Worm (Caenorhabditis elegans): ENCODE results near the gene K07E3.9.

K07E3.9 gene

DNA sequence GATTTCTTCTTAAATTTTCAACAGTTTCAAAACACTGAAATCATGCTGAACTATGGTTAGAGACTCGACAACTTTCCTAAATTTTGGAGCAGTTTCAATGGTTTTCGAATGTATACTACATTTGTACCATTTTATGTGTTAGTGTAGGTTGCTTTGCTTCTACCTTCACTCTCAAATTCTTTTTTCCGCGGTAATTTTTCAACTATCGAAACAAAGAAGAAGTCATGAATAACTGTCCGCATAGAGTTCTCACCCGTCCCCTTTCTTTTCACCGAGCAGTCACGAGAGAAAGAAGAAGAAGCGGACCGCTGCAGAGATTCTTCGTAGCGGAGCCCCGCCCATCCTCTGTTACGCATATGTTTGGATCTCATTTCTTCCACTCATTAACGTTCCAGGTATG lies 8.1 kb downstream of the K07E3.9 start, which contains the start of gene hlh-8:
Gene hlh-8, plus strand, starts transcription at position 301 of the 400 bp plus-strand sequence.
- TF ChIP-seq mab-5 (tag; optimal IDR thresholded peaks at IDR 0.05) (no peak), ces-1 (GFP tag; optimal IDR thresholded peaks at IDR 0.05) (no peak), zip-8 (tag; optimal IDR thresholded peaks at IDR 0.05) (no peak), unc-39 (tag; optimal IDR thresholded peaks at IDR 0.05) (no peak), cnd-1 (tag; optimal IDR thresholded peaks at IDR 0.05) (no peak), nhr-2 (tag; optimal IDR thresholded peaks at IDR 0.05) (no peak), ztf-11 (tag; optimal IDR thresholded peaks at IDR 0.05) (no peak), pha-4 (tag; optimal IDR thresholded peaks at IDR 0.05) (no peak)

DNA sequence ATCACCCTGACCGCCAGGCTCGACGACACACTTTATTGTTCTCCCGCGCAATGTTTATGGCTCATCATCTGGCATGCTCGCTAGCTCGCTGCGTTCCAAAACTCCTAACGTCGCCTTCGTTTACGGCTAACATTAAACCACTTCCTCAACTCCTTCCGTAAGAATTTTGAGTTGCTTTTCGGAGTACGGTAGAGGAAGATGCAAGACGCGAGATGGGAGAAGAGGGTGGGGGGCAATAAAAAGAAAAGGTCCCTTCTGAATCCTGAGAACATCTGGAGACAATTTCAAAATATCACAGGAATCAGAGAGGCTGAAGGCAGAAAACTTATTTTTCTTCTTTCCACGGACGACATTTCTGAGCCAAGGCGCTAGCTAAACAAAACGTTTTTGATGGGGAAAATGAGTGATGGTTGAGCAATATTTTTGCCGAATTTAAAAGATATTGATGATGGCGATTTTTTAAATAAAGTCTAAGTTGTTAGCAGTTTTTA lies 9.9 kb downstream of the K07E3.9 start:
- no peak for TF ChIP-seq ces-1 (GFP tag; optimal IDR thresholded peaks at IDR 0.05)
- no peak for TF ChIP-seq hlh-1 (tag; optimal IDR thresholded peaks at IDR 0.05)
- TF ChIP-seq lsy-2 (tag; optimal IDR thresholded peaks at IDR 0.05): no peak
- no peak for TF ChIP-seq elt-3 (tag; optimal IDR thresholded peaks at IDR 0.05)
- TF ChIP-seq elt-1 (tag; optimal IDR thresholded peaks at IDR 0.05; ENCODE audit: borderline replicate concordance, insufficient read depth): no peak
- TF ChIP-seq ztf-11 (tag; optimal IDR thresholded peaks at IDR 0.05): no peak
- no peak for TF ChIP-seq ceh-83 (GFP tag; optimal IDR thresholded peaks at IDR 0.05)
- TF ChIP-seq unc-120 (tag; optimal IDR thresholded peaks at IDR 0.05; ENCODE audit: poor library complexity, severe bottlenecking): no peak
- no peak for TF ChIP-seq blmp-1 (tag; optimal IDR thresholded peaks at IDR 0.05)
- no peak for TF ChIP-seq tbx-8 (GFP tag; optimal IDR thresholded peaks at IDR 0.05)
- TF ChIP-seq nhr-12 (tag; optimal IDR thresholded peaks at IDR 0.05): no peak
- TF ChIP-seq nhr-237 (tag; optimal IDR thresholded peaks at IDR 0.05): no peak
- TF ChIP-seq lin-13 (tag; optimal IDR thresholded peaks at IDR 0.05): no peak
- no peak for TF ChIP-seq M03D4.4 (tag; optimal IDR thresholded peaks at IDR 0.05)
- no peak for TF ChIP-seq mls-2 (tag; optimal IDR thresholded peaks at IDR 0.05)
- no peak for TF ChIP-seq pha-4 (tag; optimal IDR thresholded peaks at IDR 0.05)
- TF ChIP-seq unc-62 (GFP tag; optimal IDR thresholded peaks at IDR 0.05): no peak
- no peak for TF ChIP-seq drap-1 (GFP tag; optimal IDR thresholded peaks at IDR 0.05)
- TF ChIP-seq nhr-28 (tag; optimal IDR thresholded peaks at IDR 0.05): no peak

DNA sequence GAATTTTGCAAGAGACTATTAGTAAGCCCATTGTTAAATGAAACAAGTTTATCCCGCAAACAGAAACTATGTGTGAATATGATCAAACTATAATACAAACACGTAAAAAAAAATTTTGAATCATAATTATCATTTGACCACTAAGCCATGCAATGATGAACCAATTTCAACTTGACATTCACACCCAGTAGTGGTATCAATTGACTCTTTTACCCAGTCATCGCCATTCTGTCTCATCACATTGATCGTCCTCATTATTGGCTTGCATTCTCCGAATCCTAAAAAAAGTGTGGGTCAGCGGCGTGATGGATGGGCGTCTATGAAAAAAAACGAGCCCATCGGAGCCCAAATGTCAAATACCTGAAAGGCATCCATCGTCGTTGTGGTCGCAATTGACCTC lies 12.3 kb downstream of the K07E3.9 start:
- no peak for TF ChIP-seq cnd-1 (tag; optimal IDR thresholded peaks at IDR 0.05)
- TF ChIP-seq M03D4.4 (tag; optimal IDR thresholded peaks at IDR 0.05): no peak
- TF ChIP-seq pha-4 (tag; optimal IDR thresholded peaks at IDR 0.05): no peak
- TF ChIP-seq ces-1 (GFP tag; optimal IDR thresholded peaks at IDR 0.05): no peak
- no peak for TF ChIP-seq hlh-1 (tag; optimal IDR thresholded peaks at IDR 0.05)
- no peak for TF ChIP-seq sptf-1 (tag; optimal IDR thresholded peaks at IDR 0.05)
- no peak for TF ChIP-seq lin-32 (GFP tag; optimal IDR thresholded peaks at IDR 0.05)
- no peak for TF ChIP-seq ceh-83 (GFP tag; optimal IDR thresholded peaks at IDR 0.05)
- TF ChIP-seq snpc-4 (tag; optimal IDR thresholded peaks at IDR 0.05): no peak
- no peak for TF ChIP-seq sem-2 (GFP tag; optimal IDR thresholded peaks at IDR 0.05)
- TF ChIP-seq ceh-39 (tag; optimal IDR thresholded peaks at IDR 0.05): no peak
- no peak for TF ChIP-seq ztf-11 (tag; optimal IDR thresholded peaks at IDR 0.05)
- no peak for TF ChIP-seq nhr-237 (tag; optimal IDR thresholded peaks at IDR 0.05)
- TF ChIP-seq lsy-2 (tag; optimal IDR thresholded peaks at IDR 0.05): no peak
- TF ChIP-seq ham-2 (GFP tag; optimal IDR thresholded peaks at IDR 0.05): no peak
- TF ChIP-seq nhr-76 (tag; optimal IDR thresholded peaks at IDR 0.05): no peak
- TF ChIP-seq elt-3 (tag; optimal IDR thresholded peaks at IDR 0.05): no peak
- TF ChIP-seq nhr-12 (tag; optimal IDR thresholded peaks at IDR 0.05): no peak
- TF ChIP-seq nhr-28 (tag; optimal IDR thresholded peaks at IDR 0.05): no peak
- TF ChIP-seq nhr-2 (tag; optimal IDR thresholded peaks at IDR 0.05): no peak

DNA sequence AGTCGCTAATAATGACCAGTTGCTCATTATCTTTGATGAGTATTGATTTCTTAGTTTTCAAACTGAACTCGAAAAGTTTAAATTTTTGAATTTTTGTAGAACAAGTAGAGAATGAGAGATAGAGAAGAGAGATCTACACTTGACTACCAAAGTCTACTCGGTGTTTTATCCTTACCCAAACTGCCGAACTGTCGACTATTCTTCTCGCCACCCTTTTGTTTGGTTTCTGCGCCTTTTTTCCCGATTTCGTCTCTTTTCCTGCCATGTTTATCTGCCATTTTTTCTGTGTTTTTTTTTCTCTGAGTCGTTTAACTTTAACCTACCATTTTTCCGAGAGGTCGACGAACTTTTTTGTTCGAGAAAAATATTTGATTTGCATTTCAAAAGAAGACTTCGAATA lies 15.2 kb downstream of the K07E3.9 start, which contains the start of gene C02B8.12:
Gene C02B8.12, minus strand, starts transcription at position 175 of the 400 bp plus-strand sequence.
- no peak for TF ChIP-seq nhr-237 (tag; optimal IDR thresholded peaks at IDR 0.05)
- no peak for TF ChIP-seq ceh-43 (GFP tag; optimal IDR thresholded peaks at IDR 0.05)
- no peak for TF ChIP-seq ham-2 (GFP tag; optimal IDR thresholded peaks at IDR 0.05)
- no peak for TF ChIP-seq nhr-76 (tag; optimal IDR thresholded peaks at IDR 0.05)
- no peak for TF ChIP-seq mab-5 (tag; optimal IDR thresholded peaks at IDR 0.05)
- no peak for TF ChIP-seq ztf-11 (tag; optimal IDR thresholded peaks at IDR 0.05)
- TF ChIP-seq nhr-12 (tag; optimal IDR thresholded peaks at IDR 0.05): no peak
- no peak for TF ChIP-seq M03D4.4 (tag; optimal IDR thresholded peaks at IDR 0.05)
- no peak for TF ChIP-seq blmp-1 (tag; optimal IDR thresholded peaks at IDR 0.05)
- TF ChIP-seq nhr-2 (tag; optimal IDR thresholded peaks at IDR 0.05): no peak
- no peak for TF ChIP-seq pha-4 (tag; optimal IDR thresholded peaks at IDR 0.05)
- TF ChIP-seq zip-8 (tag; optimal IDR thresholded peaks at IDR 0.05): no peak
- no peak for TF ChIP-seq elt-1 (tag; optimal IDR thresholded peaks at IDR 0.05; ENCODE audit: borderline replicate concordance, insufficient read depth)
- TF ChIP-seq hlh-1 (tag; optimal IDR thresholded peaks at IDR 0.05): no peak
- no peak for TF ChIP-seq ceh-39 (tag; optimal IDR thresholded peaks at IDR 0.05)
- TF ChIP-seq unc-120 (tag; optimal IDR thresholded peaks at IDR 0.05; ENCODE audit: poor library complexity, severe bottlenecking): no peak
- no peak for TF ChIP-seq lin-32 (GFP tag; optimal IDR thresholded peaks at IDR 0.05)
- no peak for TF ChIP-seq drap-1 (GFP tag; optimal IDR thresholded peaks at IDR 0.05)
- TF ChIP-seq bed-3 (GFP tag; optimal IDR thresholded peaks at IDR 0.05): no peak
- TF ChIP-seq lsy-2 (tag; optimal IDR thresholded peaks at IDR 0.05): no peak
